Fruit fly (Drosophila melanogaster) whole organism, wandering third instar larva: ENCODE measurements around the gene Sfp35C.

ENCODE experiments used
- Abd-B ChIP-seq: fragments of >200 bp; optimal IDR thresholded peaks from 2 replicates; lab custom pipeline; 2017; ENCODE audit warnings: missing biosample characterization, missing genetic modification characterization
- CG32264 ChIP-seq: fragments of 200-800 bp; sonication (Bioruptor generic); optimal IDR thresholded peaks from 2 replicates; lab custom pipeline; 2016; ENCODE audit warnings: missing biosample characterization, missing genetic modification characterization
- CG9705 ChIP-seq: fragments of 200-800 bp; sonication (Bioruptor generic); optimal IDR thresholded peaks from 2 replicates; lab custom pipeline; 2018; ENCODE audit warnings: missing biosample characterization, mild to moderate bottlenecking, missing genetic modification characterization
- CrebA ChIP-seq: fragments of 200-800 bp; sonication (Bioruptor generic); optimal IDR thresholded peaks from 2 replicates; lab custom pipeline; 2016; ENCODE audit warnings: missing biosample characterization, mild to moderate bottlenecking, missing genetic modification characterization, borderline replicate concordance
- Dif ChIP-seq: fragments of 200-275, 200-300 bp; sonication (Bioruptor generic); optimal IDR thresholded peaks from 2 replicates; lab custom pipeline; 2018; ENCODE audit warnings: missing biosample characterization, missing genetic modification characterization; ENCODE audit not compliant: partially characterized antibody
- HLH106 ChIP-seq: fragments of 200-800 bp; optimal IDR thresholded peaks from 3 replicates; lab custom pipeline; 2019; ENCODE audit warnings: missing biosample characterization, mild to moderate bottlenecking, missing genetic modification characterization, moderate library complexity
- Hnf4 ChIP-seq: fragments of 200-800 bp; sonication (Bioruptor generic); optimal IDR thresholded peaks from 2 replicates; lab custom pipeline; 2016; ENCODE audit warnings: missing biosample characterization, mild to moderate bottlenecking, missing genetic modification characterization
- Jra ChIP-seq: sonication (Bioruptor generic); optimal IDR thresholded peaks from 2 replicates; lab custom pipeline; 2016; ENCODE audit warnings: missing biosample characterization, missing genetic modification characterization
- OdsH ChIP-seq: fragments of 200-800 bp; sonication (Bioruptor generic); optimal IDR thresholded peaks from 2 replicates; lab custom pipeline; 2016; ENCODE audit warnings: missing biosample characterization, mild to moderate bottlenecking, missing genetic modification characterization
- Rel ChIP-seq, 2 experiments: fragments of 200-800 bp; sonication (Bioruptor generic) in 1 of 2; optimal IDR thresholded peaks; 2 replicates in 1 of 2; 3 replicates in 1 of 2; lab custom pipeline; 2016 to 2019; ENCODE audit warnings: mild to moderate bottlenecking in 2 of 2, missing biosample characterization in 2 of 2, missing genetic modification characterization in 2 of 2, moderate library complexity in 1 of 2
- Sp1 ChIP-seq: fragments of 200-800 bp; sonication (Bioruptor generic); optimal IDR thresholded peaks from 3 replicates; lab custom pipeline; 2019; ENCODE audit warnings: missing biosample characterization, mild to moderate bottlenecking, missing genetic modification characterization, moderate library complexity
- Vsx2 ChIP-seq: fragments of 200-300, 225-300 bp; sonication (Bioruptor generic); optimal IDR thresholded peaks from 2 replicates; lab custom pipeline; 2018; ENCODE audit warnings: missing biosample characterization, missing genetic modification characterization; ENCODE audit not compliant: partially characterized antibody
- br ChIP-seq: fragments of 200-800 bp; sonication (Bioruptor generic); optimal IDR thresholded peaks from 2 replicates; lab custom pipeline; 2016; ENCODE audit warnings: missing biosample characterization, missing genetic modification characterization
- dl ChIP-seq, 2 experiments: fragments of 175-275, 200-275 bp in 1 of 2; fragments of 200-275 bp in 1 of 2; sonication (Bioruptor generic); optimal IDR thresholded peaks; lab custom pipeline; 2018; ENCODE audit warnings: mild to moderate bottlenecking in 2 of 2, missing biosample characterization in 2 of 2, missing genetic modification characterization in 2 of 2, moderate library complexity in 2 of 2; ENCODE audit not compliant: partially characterized antibody in 2 of 2, insufficient read depth in 1 of 2
- dmrt93B ChIP-seq: fragments of 200-800 bp; sonication (Bioruptor generic); optimal IDR thresholded peaks from 2 replicates; lab custom pipeline; 2018; ENCODE audit warnings: missing biosample characterization, mild to moderate bottlenecking, missing genetic modification characterization
- ey ChIP-seq: fragments of 200-800 bp; sonication (Bioruptor generic); optimal IDR thresholded peaks from 2 replicates; lab custom pipeline; 2016; ENCODE audit warnings: missing biosample characterization, missing genetic modification characterization
- foxo ChIP-seq, 2 experiments: fragments of 200-800 bp; sonication (Bioruptor generic); optimal IDR thresholded peaks; 2 replicates in 1 of 2; 3 replicates in 1 of 2; lab custom pipeline; 2016 to 2017; ENCODE audit warnings: missing biosample characterization in 2 of 2, missing genetic modification characterization in 2 of 2
- fru ChIP-seq: fragments of 200-800 bp; sonication (Bioruptor generic); optimal IDR thresholded peaks from 3 replicates; lab custom pipeline; 2016; ENCODE audit warnings: missing biosample characterization, mild to moderate bottlenecking, missing genetic modification characterization
- h ChIP-seq: fragments of 200-800 bp; sonication (Bioruptor generic); optimal IDR thresholded peaks from 3 replicates; lab custom pipeline; 2016; ENCODE audit warnings: missing biosample characterization, mild to moderate bottlenecking, missing genetic modification characterization
- lola ChIP-seq: fragments of >200 bp; optimal IDR thresholded peaks from 2 replicates; lab custom pipeline; 2017; ENCODE audit warnings: missing biosample characterization, missing genetic modification characterization
- pan ChIP-seq: fragments of >200 bp; optimal IDR thresholded peaks from 2 replicates; lab custom pipeline; 2017
- psq ChIP-seq: fragments of 200-800 bp; sonication (Bioruptor generic); optimal IDR thresholded peaks from 3 replicates; lab custom pipeline; 2017; ENCODE audit warnings: missing biosample characterization, mild to moderate bottlenecking, missing genetic modification characterization, moderate library complexity
- rgr ChIP-seq: fragments of 200-800 bp; sonication (Bioruptor generic); optimal IDR thresholded peaks from 3 replicates; lab custom pipeline; 2016; ENCODE audit warnings: missing biosample characterization, mild to moderate bottlenecking, missing genetic modification characterization
- sage ChIP-seq: fragments of 200-800 bp; sonication (Bioruptor generic); optimal IDR thresholded peaks from 2 replicates; lab custom pipeline; 2016; ENCODE audit warnings: missing biosample characterization, mild to moderate bottlenecking, missing genetic modification characterization
- sv ChIP-seq: fragments of 200-800 bp; sonication (Bioruptor generic); optimal IDR thresholded peaks from 3 replicates; lab custom pipeline; 2016; ENCODE audit warnings: missing biosample characterization, missing genetic modification characterization
- tai ChIP-seq: sonication (Bioruptor generic); optimal IDR thresholded peaks from 2 replicates; lab custom pipeline; 2016; ENCODE audit warnings: missing biosample characterization, missing genetic modification characterization
- usp ChIP-seq: fragments of >200 bp; optimal IDR thresholded peaks from 2 replicates; lab custom pipeline; 2017; ENCODE audit warnings: missing biosample characterization, missing genetic modification characterization

The Sfp35C gene

DNA sequence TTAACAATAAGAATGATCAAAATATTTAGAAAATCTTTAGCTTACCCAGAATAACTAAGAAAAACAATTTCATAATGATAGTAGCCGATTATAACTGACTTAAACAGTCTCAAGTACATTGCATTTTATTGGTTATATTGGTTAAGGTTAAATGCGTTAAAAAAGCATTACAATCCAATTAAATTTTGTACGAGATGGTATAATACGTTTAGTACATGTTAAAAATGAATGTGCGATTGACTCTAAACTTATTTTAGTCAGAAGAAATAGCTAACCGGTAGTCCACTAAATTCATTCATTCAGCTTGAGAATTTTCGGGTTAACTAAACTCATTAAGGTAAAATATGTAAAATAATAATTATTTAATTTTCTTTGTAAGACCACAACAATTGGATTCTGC lies at the start of gene Sfp35C:
Gene Sfp35C (minus strand): TSS at position 101 of the 400 bp plus-strand sequence.
- TF ChIP-seq h (GFP tag; lab: Kevin White, UChicago) (no peak), tai (no peak), Dif (GFP tag; lab: Kevin White, UChicago) (no peak), Jra (GFP tag; lab: Kevin White, UChicago) (no peak), usp (no peak), fru (GFP tag; lab: Kevin White, UChicago) (no peak), br (no peak), CG32264 (GFP tag; lab: Kevin White, UChicago) (no peak)

DNA sequence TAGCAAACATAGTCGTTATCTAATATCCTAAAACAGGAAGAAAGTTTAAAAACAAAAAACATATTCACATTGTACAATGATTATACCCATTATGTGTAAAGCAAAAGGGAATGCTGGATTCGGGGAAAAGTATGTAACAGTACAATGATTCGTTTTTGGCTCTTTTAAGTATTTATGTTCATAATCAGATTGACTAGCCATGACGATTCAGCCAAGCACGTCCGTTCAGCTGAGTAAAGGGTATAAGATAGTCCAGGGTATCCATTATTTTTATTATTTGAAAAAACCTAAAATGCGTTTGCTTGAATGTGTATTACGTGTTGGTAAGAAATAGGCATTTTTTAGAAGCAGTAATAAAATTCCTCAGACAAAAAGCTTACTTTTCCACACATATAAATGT lies 47.8 kb upstream of the Sfp35C start:
- TF ChIP-seq sv (GFP tag; lab: Kevin White, UChicago) (no peak), Hnf4 (no peak)
- TF ChIP-seq, all 38 proteins: peak for 0

DNA sequence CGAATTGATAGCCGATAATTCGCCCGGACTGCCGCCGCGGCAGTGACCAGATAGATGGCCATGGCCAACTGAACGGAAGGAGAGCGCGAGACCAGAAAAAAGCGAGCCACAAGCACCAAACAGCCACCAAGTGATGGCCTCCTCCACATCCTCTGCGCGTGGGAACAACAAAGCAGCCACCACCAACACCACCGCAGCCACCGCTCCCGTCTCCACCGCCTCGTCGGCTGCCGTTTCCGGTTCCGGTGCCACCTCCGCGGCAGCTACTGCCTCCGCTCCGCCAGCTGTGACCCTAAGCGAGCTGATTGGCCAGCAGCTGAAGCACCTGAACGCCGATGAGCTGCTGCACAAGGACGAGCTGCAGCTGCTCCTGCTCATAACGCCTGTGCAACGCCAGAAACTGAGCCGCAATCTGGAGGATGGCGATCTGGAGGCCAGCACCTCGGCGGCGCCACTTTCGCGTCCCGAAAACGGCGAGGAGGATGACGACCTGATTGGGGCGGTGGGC lies 47.2 kb upstream of the Sfp35C start:
- TF ChIP-seq psq (GFP tag; lab: Kevin White, UChicago) (no peak), lola (GFP tag; lab: Kevin White, UChicago) (no peak), CrebA (no peak), rgr (no peak), dl (GFP tag; optimal IDR thresholded peaks at IDR 0.05; lab: Kevin White, UChicago; ENCODE audit: insufficient read depth in 1 of 2, partially characterized antibody in 2 of 2) (no peak)

- TF ChIP-seq sv (GFP tag; lab: Kevin White, UChicago) (peak; percentile 31), rgr (no peak), foxo (GFP tag; optimal IDR thresholded peaks at IDR 0.05; lab: Kevin White, UChicago) (peak in 1 of 2 experiments; percentile 16), h (GFP tag; lab: Kevin White, UChicago) (peak; percentile 1), HLH106 (tag; lab: Kevin White, UChicago) (peak; percentile 6), ey (GFP tag; lab: Kevin White, UChicago) (no peak)
Measured at dm6 chr2L:15248163-15249005, 46.5 kb upstream of the Sfp35C start, which contains the start of gene dao. Gene dao, plus strand, starts transcription at chr2L:15248879.

- TF ChIP-seq OdsH (GFP tag; lab: Kevin White, UChicago): no peak
- TF ChIP-seq sv (GFP tag; lab: Kevin White, UChicago): no peak
- TF ChIP-seq Abd-B (GFP tag; lab: Kevin White, UChicago): no peak
- TF ChIP-seq dmrt93B (GFP tag; lab: Kevin White, UChicago): no peak
- TF ChIP-seq pan (lab: Kevin White, UChicago): no peak
- no peak for TF ChIP-seq Hnf4
- TF ChIP-seq Rel (GFP tag; optimal IDR thresholded peaks at IDR 0.05; lab: Kevin White, UChicago): no peak
- TF ChIP-seq Rel (tag; optimal IDR thresholded peaks at IDR 0.05; lab: Kevin White, UChicago): no peak
- TF ChIP-seq CrebA: no peak
- no peak for TF ChIP-seq rgr
- TF ChIP-seq sage (GFP tag; lab: Kevin White, UChicago): no peak
- TF ChIP-seq fru (GFP tag; lab: Kevin White, UChicago): no peak
- no peak for TF ChIP-seq HLH106 (tag; lab: Kevin White, UChicago)
- TF ChIP-seq Vsx2 (GFP tag; lab: Kevin White, UChicago): no peak
- TF ChIP-seq CG9705: no peak
Measured at dm6 chr2L:15247614-15248013, 45.7 kb upstream of the Sfp35C start, which contains the start of gene ZnT35C. Gene ZnT35C, minus strand, starts transcription at chr2L:15247714.

DNA sequence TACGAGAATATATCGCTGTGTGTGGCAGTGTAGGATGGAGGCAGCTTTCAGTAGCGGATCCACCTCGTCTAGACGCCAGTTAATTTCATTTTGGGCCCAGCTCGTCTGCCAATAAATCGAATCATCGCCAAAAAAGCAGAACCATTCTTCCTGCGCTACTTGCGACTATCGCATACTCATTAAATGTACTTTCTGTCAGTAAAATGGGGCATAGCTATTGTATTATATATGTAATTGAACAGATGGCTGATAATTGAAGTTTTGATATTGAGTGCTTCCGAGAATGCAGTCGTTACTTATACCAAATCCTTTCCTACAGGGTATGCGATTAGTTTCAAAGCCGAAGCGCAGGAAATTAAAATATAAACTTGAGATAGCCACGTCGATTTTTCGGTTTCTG lies 42.8 kb upstream of the Sfp35C start:
- TF ChIP-seq dl (GFP tag; optimal IDR thresholded peaks at IDR 0.05; lab: Kevin White, UChicago; ENCODE audit: insufficient read depth in 1 of 2, partially characterized antibody in 2 of 2) (no peak), sv (GFP tag; lab: Kevin White, UChicago) (no peak), HLH106 (tag; lab: Kevin White, UChicago) (no peak), OdsH (GFP tag; lab: Kevin White, UChicago) (no peak), pan (lab: Kevin White, UChicago) (no peak), Sp1 (GFP tag; lab: Kevin White, UChicago) (no peak)
